Worm (Caenorhabditis elegans) whole organism, late embryonic: ENCODE data around the gene fbxb-37.
"Not testable (repeated sequence)": the region's sequence is repeated elsewhere in the genome, so short reads cannot be mapped to it uniquely, and the experiment has no call there.

Experiments
- C38D4.7 ChIP-seq: fragments of 200-800 bp; sonication (Bioruptor generic); optimal IDR thresholded peaks from 2 replicates; lab custom pipeline; 2018; ENCODE audit warnings: mild to moderate bottlenecking, missing genetic modification characterization, moderate library complexity, missing compliant biosample characterization
- K02D7.2 ChIP-seq: sonication (generic microtip); optimal IDR thresholded peaks from 2 replicates; lab custom pipeline; 2017; ENCODE audit warnings: mild to moderate bottlenecking, missing genetic modification characterization, missing compliant biosample characterization
- T23F11.4 ChIP-seq: fragments of 200-800 bp; sonication (Bioruptor generic); optimal IDR thresholded peaks from 2 replicates; lab custom pipeline; 2018; ENCODE audit warnings: mild to moderate bottlenecking, missing genetic modification characterization, missing compliant biosample characterization
- ceh-19 ChIP-seq: fragments of 200-800 bp; sonication (Bioruptor generic); optimal IDR thresholded peaks from 2 replicates; lab custom pipeline; 2018; ENCODE audit warnings: mild to moderate bottlenecking, missing genetic modification characterization, missing compliant biosample characterization
- ceh-48 ChIP-seq: sonication (generic microtip); optimal IDR thresholded peaks from 2 replicates; lab custom pipeline; 2016; ENCODE audit warnings: missing genetic modification characterization, inconsistent platforms, missing compliant biosample characterization
- ceh-9 ChIP-seq: sonication (generic microtip); optimal IDR thresholded peaks from 2 replicates; lab custom pipeline; 2016; ENCODE audit warnings: mild to moderate bottlenecking, missing genetic modification characterization, inconsistent platforms, missing compliant biosample characterization
- dmd-4 ChIP-seq: sonication (generic microtip); optimal IDR thresholded peaks from 2 replicates; lab custom pipeline; 2016; ENCODE audit warnings: borderline replicate concordance, missing genetic modification characterization, missing compliant biosample characterization
- gmeb-2 ChIP-seq: sonication (generic microtip); optimal IDR thresholded peaks from 2 replicates; lab custom pipeline; 2016; ENCODE audit warnings: missing genetic modification characterization, inconsistent platforms, missing compliant biosample characterization
- hlh-8 ChIP-seq: sonication (generic microtip); optimal IDR thresholded peaks from 2 replicates; lab custom pipeline; 2016; ENCODE audit warnings: missing genotype, missing genetic modification characterization, missing compliant biosample characterization
- lim-6 ChIP-seq: sonication (generic microtip); optimal IDR thresholded peaks from 2 replicates; lab custom pipeline; 2016; ENCODE audit warnings: missing genetic modification characterization, missing compliant biosample characterization
- nfya-1 ChIP-seq: sonication (generic microtip); optimal IDR thresholded peaks from 2 replicates; lab custom pipeline; 2017; ENCODE audit warnings: missing genetic modification characterization, mild to moderate bottlenecking, missing compliant biosample characterization, antibody characterized with exemption, moderate library complexity
- pros-1 ChIP-seq: fragments of 150-350 bp; optimal IDR thresholded peaks from 2 replicates; lab custom pipeline; 2014; ENCODE audit warnings: missing biosample characterization, missing genetic modification reagents, missing genetic modification characterization
- ref-2 ChIP-seq: sonication (generic microtip); optimal IDR thresholded peaks from 2 replicates; lab custom pipeline; 2016; ENCODE audit warnings: missing genetic modification characterization, missing compliant biosample characterization
- sox-4 ChIP-seq: sonication (generic microtip); optimal IDR thresholded peaks from 2 replicates; lab custom pipeline; 2017; ENCODE audit warnings: mild to moderate bottlenecking, missing genetic modification characterization, inconsistent platforms, missing compliant biosample characterization
- tbx-2 ChIP-seq: sonication (generic microtip); optimal IDR thresholded peaks from 2 replicates; lab custom pipeline; 2016; ENCODE audit warnings: missing genetic modification characterization, missing compliant biosample characterization
- unc-42 ChIP-seq: sonication (generic microtip); optimal IDR thresholded peaks from 2 replicates; lab custom pipeline; 2016; ENCODE audit warnings: missing genotype, missing genetic modification characterization, missing compliant biosample characterization

Gene fbxb-37

ce11 chrII:2058985-2059384, 34.7 kb downstream of the fbxb-37 start, which contains the start of gene F07E5.5:
F07E5.5 (minus strand) TSS chrII:2059070.
- no peak for TF ChIP-seq T23F11.4 (GFP tag; lab: Kevin White, UChicago)
- TF ChIP-seq tbx-2 (tag; lab: Kevin White, UChicago) = peak; percentile 1
- TF ChIP-seq nfya-1 = peak; percentile 42
- TF ChIP-seq unc-42 (tag; lab: Kevin White, UChicago) = peak; percentile 20

ce11 chrII:2051372-2051771, 42.3 kb downstream of the fbxb-37 start, which contains the start of gene fbxb-35:
fbxb-35 (plus strand) TSS chrII:2051672.
- no peak for TF ChIP-seq ceh-9 (tag; lab: Kevin White, UChicago)

ce11 chrII:2046556-2046955, 47.1 kb downstream of the fbxb-37 start, which contains the start of gene math-1:
math-1 (minus strand) TSS chrII:2046656.
- not testable (repeated sequence) for TF ChIP-seq gmeb-2 (tag; lab: Kevin White, UChicago); dmd-4; ref-2 (tag; lab: Kevin White, UChicago)

- TF ChIP-seq C38D4.7 (GFP tag; lab: Kevin White, UChicago) (no peak), pros-1 (tag; lab: Kevin White, UChicago) (no peak), ceh-48 (tag; lab: Kevin White, UChicago) (no peak), sox-4 (tag; lab: Kevin White, UChicago) (no peak), K02D7.2 (tag; lab: Kevin White, UChicago) (no peak), hlh-8 (tag; lab: Kevin White, UChicago) (no peak), ceh-19 (no peak), tbx-2 (tag; lab: Kevin White, UChicago) (no peak), lim-6 (tag; lab: Kevin White, UChicago) (no peak)
Measured at ce11 chrII:2045505-2045904, 48.2 kb downstream of the fbxb-37 start, which contains the start of gene bath-24. bath-24 (minus strand) TSS chrII:2045605.
